Fruit fly (Drosophila melanogaster) whole organism, embryonic: Measurements from ENCODE around the gene Rab10.

Source experiments
- Awh ChIP-seq: fragments of 200-800 bp; sonication (Bioruptor generic); IDR thresholded peaks from 2 replicates; pipeline ENCODE4, ENCODE4 v1.3.6; 2022; ENCODE audit warnings: missing biosample characterization, missing genetic modification characterization
- B-H1 ChIP-seq: fragments of 200-800 bp; sonication (Bioruptor generic); IDR thresholded peaks from 3 replicates; pipeline ENCODE4 v1.3.6; 2022; ENCODE audit warnings: missing biosample characterization, missing genetic modification characterization
- BEAF-32 ChIP-seq: fragments of 200-800 bp; sonication (Bioruptor generic); optimal IDR thresholded peaks from 3 replicates; lab custom pipeline; 2017; ENCODE audit warnings: missing biosample characterization, missing genetic modification characterization, mild to moderate bottlenecking, moderate library complexity, missing genetic modification reagents
- Bgb ChIP-seq: fragments of 200-800 bp; sonication (Bioruptor generic); IDR thresholded peaks from 2 replicates; pipeline ENCODE4 v1.3.6; 2022; ENCODE audit warnings: missing biosample characterization, missing genetic modification characterization; ENCODE audit not compliant: partially characterized antibody
- CG10209 ChIP-seq: fragments of 200-800 bp; sonication (Bioruptor generic); optimal IDR thresholded peaks from 3 replicates; lab custom pipeline; 2017; ENCODE audit warnings: missing biosample characterization, mild to moderate bottlenecking, missing genetic modification characterization, missing genetic modification reagents
- CG12155 ChIP-seq: fragments of 200-800 bp; sonication (Bioruptor generic); optimal IDR thresholded peaks from 3 replicates; lab custom pipeline; 2016; ENCODE audit warnings: missing biosample characterization, missing genetic modification characterization
- CG12391 ChIP-seq: fragments of 200-800 bp; sonication (Bioruptor generic); optimal IDR thresholded peaks from 3 replicates; lab custom pipeline; 2018; ENCODE audit warnings: missing biosample characterization, mild to moderate bottlenecking, missing genetic modification characterization, moderate library complexity
- CG13624 ChIP-seq: fragments of 200-800 bp; sonication (Bioruptor generic); optimal IDR thresholded peaks from 2 replicates; lab custom pipeline; 2016; ENCODE audit warnings: missing biosample characterization, missing genetic modification characterization
- CG13775 ChIP-seq: fragments of 200-800 bp; sonication (Bioruptor generic); optimal IDR thresholded peaks from 3 replicates; lab custom pipeline; 2017; ENCODE audit warnings: missing biosample characterization, mild to moderate bottlenecking, missing genetic modification characterization
- CG14014 ChIP-seq: fragments of 200-800 bp; sonication (Bioruptor generic); IDR thresholded peaks from 2 replicates; pipeline ENCODE4 v1.3.6; 2022; ENCODE audit warnings: missing biosample characterization, missing genetic modification characterization
- CG14860 ChIP-seq: fragments of 200-800 bp; sonication (Bioruptor generic); IDR thresholded peaks from 3 replicates; pipeline ENCODE4 v1.3.6; 2022; ENCODE audit warnings: missing biosample characterization, missing genetic modification characterization; ENCODE audit not compliant: partially characterized antibody
- CG1603 ChIP-seq: fragments of 200-800 bp; sonication (Bioruptor generic); optimal IDR thresholded peaks from 2 replicates; lab custom pipeline; 2019; ENCODE audit warnings: missing biosample characterization, mild to moderate bottlenecking, missing genetic modification characterization, moderate library complexity
- CG17829 ChIP-seq: fragments of 200-800 bp; optimal IDR thresholded peaks from 2 replicates; lab custom pipeline; 2019; ENCODE audit warnings: missing biosample characterization, mild to moderate bottlenecking, missing genetic modification characterization, moderate library complexity
- CG33213 ChIP-seq: fragments of 200-800 bp; sonication (Bioruptor generic); optimal IDR thresholded peaks from 3 replicates; lab custom pipeline; 2016; ENCODE audit warnings: missing biosample characterization, missing genetic modification characterization
- CG34224 ChIP-seq: fragments of 200-800 bp; sonication (Bioruptor generic); IDR thresholded peaks from 3 replicates; pipeline ENCODE4 v1.3.6; 2022; ENCODE audit warnings: missing biosample characterization, missing genetic modification characterization; ENCODE audit not compliant: partially characterized antibody
- CG3995 ChIP-seq: fragments of 200-800 bp; sonication (Bioruptor generic); optimal IDR thresholded peaks from 3 replicates; lab custom pipeline; 2016; ENCODE audit warnings: missing biosample characterization, missing genetic modification characterization
- CG4424 ChIP-seq: fragments of 200-800 bp; sonication (Bioruptor generic); optimal IDR thresholded peaks from 3 replicates; lab custom pipeline; 2016; ENCODE audit warnings: missing biosample characterization, missing genetic modification characterization
- CG8924 ChIP-seq: fragments of 200-800 bp; optimal IDR thresholded peaks from 3 replicates; lab custom pipeline; 2019; ENCODE audit warnings: missing biosample characterization, mild to moderate bottlenecking, missing genetic modification characterization, moderate library complexity
- CG9609 ChIP-seq: fragments of 200-800 bp; sonication (Bioruptor generic); optimal IDR thresholded peaks from 3 replicates; lab custom pipeline; 2016; ENCODE audit warnings: missing biosample characterization, missing genetic modification characterization
- Dll ChIP-seq: fragments of 200-800 bp; sonication (Bioruptor generic); IDR thresholded peaks from 4 replicates; pipeline ENCODE4 v1.3.6; 2022; ENCODE audit warnings: missing biosample characterization, missing genetic modification characterization; ENCODE audit not compliant: partially characterized antibody
- HLH4C ChIP-seq: fragments of 200-800 bp; sonication (Bioruptor generic); IDR thresholded peaks from 3 replicates; pipeline ENCODE4 v1.3.6; 2022; ENCODE audit warnings: missing biosample characterization, missing genetic modification characterization; ENCODE audit not compliant: partially characterized antibody
- HmgZ ChIP-seq: fragments of 200-800 bp; sonication (Bioruptor generic); optimal IDR thresholded peaks from 2 replicates; lab custom pipeline; 2018; ENCODE audit warnings: missing biosample characterization, mild to moderate bottlenecking, missing genetic modification characterization
- Hsf ChIP-seq: fragments of 200-800 bp; sonication (Bioruptor generic); optimal IDR thresholded peaks from 3 replicates; lab custom pipeline; 2016; ENCODE audit warnings: missing biosample characterization, missing genetic modification characterization
- Myb ChIP-seq: fragments of 200-800 bp; sonication (Bioruptor generic); optimal IDR thresholded peaks from 2 replicates; lab custom pipeline; 2016; ENCODE audit warnings: missing biosample characterization, missing genetic modification characterization
- Opbp ChIP-seq: fragments of 200-800 bp; sonication (Bioruptor generic); IDR thresholded peaks from 3 replicates; pipeline ENCODE4 v1.3.6; 2022; ENCODE audit warnings: missing biosample characterization, missing genetic modification characterization; ENCODE audit not compliant: partially characterized antibody
- Optix ChIP-seq: fragments of 200-800 bp; sonication (Bioruptor generic); IDR thresholded peaks from 3 replicates; pipeline ENCODE4 v1.3.6; 2022; ENCODE audit warnings: missing biosample characterization, missing genetic modification characterization
- Ptx1 ChIP-seq: fragments of 200-800 bp; sonication (Bioruptor generic); IDR thresholded peaks from 2 replicates; pipeline ENCODE4 v1.3.6; 2022; ENCODE audit warnings: missing biosample characterization, missing genetic modification characterization
- Scr ChIP-seq: fragments of 200-800 bp; sonication (Bioruptor generic); IDR thresholded peaks from 2 replicates; pipeline ENCODE4 v1.3.6; 2022; ENCODE audit warnings: missing biosample characterization, missing genetic modification characterization; ENCODE audit not compliant: partially characterized antibody
- Taf1 ChIP-seq: fragments of 200-800 bp; sonication (Bioruptor generic); IDR thresholded peaks from 2 replicates; pipeline ENCODE4 v1.3.6; 2022; ENCODE audit warnings: missing biosample characterization, missing genetic modification characterization
- Trl ChIP-seq, 3 experiments: fragments of >200 bp in 2 of 3; fragments of 200-800 bp in 1 of 3; sonication (Bioruptor generic) in 1 of 3; optimal IDR thresholded peaks; 2 replicates in 1 of 3; 3 replicates in 2 of 3; lab custom pipeline; 2016 to 2017; ENCODE audit warnings: missing biosample characterization in 1 of 3, missing genetic modification characterization in 1 of 3
- Xrp1 ChIP-seq: fragments of 200-800 bp; sonication (Bioruptor generic); IDR thresholded peaks from 2 replicates; pipeline ENCODE4 v1.3.6; 2022; ENCODE audit warnings: missing biosample characterization, missing genetic modification characterization
- ab ChIP-seq: fragments of 200-800 bp; sonication (Bioruptor generic); optimal IDR thresholded peaks from 2 replicates; lab custom pipeline; 2016; ENCODE audit warnings: missing biosample characterization, missing genetic modification characterization
- ato ChIP-seq: fragments of 200-800 bp; sonication (Bioruptor generic); IDR thresholded peaks from 2 replicates; pipeline ENCODE4 v1.3.6; 2022; ENCODE audit warnings: missing biosample characterization, missing genetic modification characterization; ENCODE audit not compliant: partially characterized antibody
- bowl ChIP-seq: fragments of 200-800 bp; sonication (Bioruptor generic); IDR thresholded peaks from 2 replicates; pipeline ENCODE4 v1.3.6; 2022; ENCODE audit warnings: missing biosample characterization, missing genetic modification characterization
- dimm ChIP-seq: fragments of 200-800 bp; sonication (Bioruptor generic); IDR thresholded peaks from 2 replicates; pipeline ENCODE4 v1.3.6; 2022; ENCODE audit warnings: missing biosample characterization, missing genetic modification characterization
- exex ChIP-seq: fragments of 200-800 bp; sonication (Bioruptor generic); optimal IDR thresholded peaks from 4 replicates; lab custom pipeline; 2018; ENCODE audit warnings: missing biosample characterization, mild to moderate bottlenecking, missing genetic modification characterization, moderate library complexity
- grau ChIP-seq: fragments of 200-800 bp; optimal IDR thresholded peaks from 3 replicates; lab custom pipeline; 2019; ENCODE audit warnings: missing biosample characterization, mild to moderate bottlenecking, missing genetic modification characterization, moderate library complexity
- hb ChIP-seq: fragments of 200-800 bp; sonication (Bioruptor generic); IDR thresholded peaks from 3 replicates; pipeline ENCODE4 v1.3.6; 2022; ENCODE audit warnings: missing biosample characterization, missing genetic modification characterization; ENCODE audit not compliant: partially characterized antibody
- ind ChIP-seq: fragments of 200-800 bp; sonication (Bioruptor generic); optimal IDR thresholded peaks from 3 replicates; lab custom pipeline; 2016; ENCODE audit warnings: missing biosample characterization, missing genetic modification characterization
- luna ChIP-seq: fragments of 200-800 bp; sonication (Bioruptor generic); optimal IDR thresholded peaks from 2 replicates; lab custom pipeline; 2016; ENCODE audit warnings: missing biosample characterization, missing genetic modification characterization
- mam ChIP-seq: fragments of 200-800 bp; sonication (Bioruptor generic); optimal IDR thresholded peaks from 3 replicates; lab custom pipeline; 2016; ENCODE audit warnings: missing biosample characterization, missing genetic modification characterization
- p53 ChIP-seq: fragments of 200-800 bp; sonication (Bioruptor generic); optimal IDR thresholded peaks from 2 replicates; lab custom pipeline; 2016; ENCODE audit warnings: missing biosample characterization, missing genetic modification characterization
- repo ChIP-seq: fragments of 200-800 bp; sonication (Bioruptor generic); optimal IDR thresholded peaks from 2 replicates; lab custom pipeline; 2016; ENCODE audit warnings: missing biosample characterization, missing genetic modification characterization
- ro ChIP-seq: fragments of 200-800 bp; sonication (Bioruptor generic); IDR thresholded peaks from 2 replicates; pipeline ENCODE4 v1.3.6; 2022; ENCODE audit warnings: missing biosample characterization, missing genetic modification characterization
- row ChIP-seq: fragments of 200-800 bp; sonication (Bioruptor generic); IDR thresholded peaks from 3 replicates; pipeline ENCODE4 v1.3.6; 2022; ENCODE audit warnings: missing biosample characterization, missing genetic modification characterization
- stc ChIP-seq: fragments of 200-800 bp; sonication (Bioruptor generic); IDR thresholded peaks from 2 replicates; pipeline ENCODE4 v1.3.6; 2022; ENCODE audit warnings: missing biosample characterization, missing genetic modification characterization
- tll ChIP-seq, 2 experiments: fragments of 200-800 bp in 1 of 2; fragments of >200 bp in 1 of 2; sonication (Bioruptor generic) in 1 of 2; optimal IDR thresholded peaks; 2 replicates each; lab custom pipeline; 2017 to 2019; ENCODE audit warnings: missing biosample characterization in 2 of 2, missing genetic modification characterization in 2 of 2, mild to moderate bottlenecking in 1 of 2, moderate library complexity in 1 of 2
- trem ChIP-seq: fragments of 200-800 bp; optimal IDR thresholded peaks from 3 replicates; lab custom pipeline; 2019; ENCODE audit warnings: missing biosample characterization, mild to moderate bottlenecking, missing genetic modification characterization, moderate library complexity
- usp ChIP-seq: fragments of >200 bp; optimal IDR thresholded peaks from 2 replicates; lab custom pipeline; 2017; ENCODE audit warnings: missing biosample characterization, missing genetic modification characterization
- wor ChIP-seq: fragments of 200-800 bp; sonication (Bioruptor generic); IDR thresholded peaks from 2 replicates; pipeline ENCODE4 v1.3.6; 2022; ENCODE audit warnings: missing biosample characterization, missing genetic modification characterization

Gene Rab10

dm6 chrX:20251069-20251468 lies at the start of gene Rab10, which contains the start of gene CG17068:
Gene Rab10, plus strand, starts transcription at chrX:20251338.
Gene CG17068, minus strand, starts transcription at chrX:20251093.
- TF ChIP-seq mam (GFP tag; lab: Kevin White, UChicago) = peak; percentile 32
- TF ChIP-seq CG10209 (GFP tag; lab: Kevin White, UChicago) = no peak
- TF ChIP-seq CG13775 (GFP tag; lab: Kevin White, UChicago) = peak; percentile 7
- peak; percentile 93 for TF ChIP-seq Scr (GFP tag; lab: Robert Waterston, UW)
- TF ChIP-seq CG13624 (GFP tag; lab: Kevin White, UChicago) = peak; percentile 51
- peak; percentile 60 for TF ChIP-seq CG1603 (tag; lab: Kevin White, UChicago)
- TF ChIP-seq stc (GFP tag; lab: Robert Waterston, UW) = no peak
- TF ChIP-seq Awh (GFP tag; lab: Robert Waterston, UW) = no peak
- TF ChIP-seq CG33213 (GFP tag; lab: Kevin White, UChicago) = peak; percentile 31
- peak; percentile 98 for TF ChIP-seq CG3995 (GFP tag; lab: Kevin White, UChicago)
- TF ChIP-seq p53 (GFP tag; lab: Kevin White, UChicago) = no peak
- peak; percentile 96 for TF ChIP-seq CG34224 (GFP tag; lab: Robert Waterston, UW)
- TF ChIP-seq usp (GFP tag; lab: Kevin White, UChicago) = no peak
- peak; percentile 8 for TF ChIP-seq Hsf (GFP tag; lab: Kevin White, UChicago)
- peak; percentile 57 for TF ChIP-seq ato
- peak; percentile 95 for TF ChIP-seq BEAF-32 (GFP tag; lab: Kevin White, UChicago)
- TF ChIP-seq CG8924 = peak; percentile 54
- TF ChIP-seq Optix = no peak
- TF ChIP-seq luna = no peak
- no peak for TF ChIP-seq B-H1 (GFP tag; lab: Robert Waterston, UW)
- peak; percentile 93; the same call in 2 of the 3 replicates for TF ChIP-seq hb (GFP tag; lab: Robert Waterston, UW)
- TF ChIP-seq Bgb (GFP tag; lab: Robert Waterston, UW) = peak; percentile 88
- peak; percentile 95 for TF ChIP-seq Dll (GFP tag; lab: Robert Waterston, UW)
- TF ChIP-seq Ptx1 (GFP tag; lab: Robert Waterston, UW) = 0 out of 2 replicates have a peak, but pooled peaks have one; percentile 22
- no peak for TF ChIP-seq CG12155 (GFP tag; lab: Kevin White, UChicago)
- peak; percentile 80; the same call in 2 of the 3 replicates for TF ChIP-seq Opbp
- peak; percentile 19 for TF ChIP-seq HmgZ (tag; lab: Kevin White, UChicago)
- no peak for TF ChIP-seq CG9609
- peak; percentile 12 for TF ChIP-seq CG4424 (GFP tag; lab: Kevin White, UChicago)
- peak; percentile 12 for TF ChIP-seq grau (tag; lab: Kevin White, UChicago)
- no peak for TF ChIP-seq ab (GFP tag; lab: Kevin White, UChicago)
- no peak for TF ChIP-seq wor
- no peak for TF ChIP-seq ind
- TF ChIP-seq Taf1 (GFP tag; lab: Robert Waterston, UW) = no peak
- TF ChIP-seq dimm (GFP tag; lab: Robert Waterston, UW) = no peak
- TF ChIP-seq CG14014 (GFP tag; lab: Robert Waterston, UW) = no peak
- no peak for TF ChIP-seq exex
- TF ChIP-seq tll (GFP tag; optimal IDR thresholded peaks at IDR 0.05; lab: Kevin White, UChicago) = peak in 1 of 2 experiments; percentile 8
- peak; percentile 31 for TF ChIP-seq CG12391 (tag; lab: Kevin White, UChicago)
- peak; percentile 89 for TF ChIP-seq CG14860 (GFP tag; lab: Robert Waterston, UW)
- no peak for TF ChIP-seq bowl (GFP tag; lab: Robert Waterston, UW)
- no peak for TF ChIP-seq Trl (optimal IDR thresholded peaks at IDR 0.05; lab: Kevin White, UChicago)
- peak; percentile 30 for TF ChIP-seq Trl (GFP tag; optimal IDR thresholded peaks at IDR 0.05; lab: Kevin White, UChicago)
- TF ChIP-seq Xrp1 (GFP tag; lab: Robert Waterston, UW) = no peak
- peak; percentile 95 for TF ChIP-seq HLH4C (GFP tag; lab: Robert Waterston, UW)
- TF ChIP-seq row (GFP tag; lab: Robert Waterston, UW) = peak; percentile 46; the same call in 2 of the 3 replicates
- peak; percentile 76 for TF ChIP-seq trem (tag; lab: Kevin White, UChicago)
- TF ChIP-seq Myb (GFP tag; lab: Kevin White, UChicago) = peak; percentile 22
- TF ChIP-seq ro (GFP tag; lab: Robert Waterston, UW) = no peak
- peak; percentile 13 for TF ChIP-seq CG17829 (tag; lab: Kevin White, UChicago)
- no peak for TF ChIP-seq repo (GFP tag; lab: Kevin White, UChicago)
